Fruit fly (Drosophila melanogaster) whole organism, embryonic: Measurements from ENCODE around the gene drm.

Source experiments
- Abd-B ChIP-seq: fragments of 200-800 bp; sonication (Bioruptor generic); optimal IDR thresholded peaks from 2 replicates; lab custom pipeline; 2018; ENCODE audit warnings: missing biosample characterization, mild to moderate bottlenecking, missing genetic modification characterization, moderate library complexity
- Asciz ChIP-seq: fragments of 200-800 bp; sonication (Bioruptor generic); optimal IDR thresholded peaks from 2 replicates; lab custom pipeline; 2017; ENCODE audit warnings: missing biosample characterization, mild to moderate bottlenecking, missing genetic modification characterization, missing genetic modification reagents
- CG10959 ChIP-seq: fragments of 200-800 bp; sonication (Bioruptor generic); IDR thresholded peaks from 2 replicates; pipeline ENCODE4 v1.3.6; 2022; ENCODE audit warnings: missing biosample characterization, missing genetic modification characterization
- CG11085 ChIP-seq: fragments of 200-800 bp; sonication (Bioruptor generic); IDR thresholded peaks from 2 replicates; pipeline ENCODE4 v1.3.6; 2022; ENCODE audit warnings: missing biosample characterization, missing genetic modification characterization
- CG12299 ChIP-seq: fragments of 200-800 bp; sonication (Bioruptor generic); optimal IDR thresholded peaks from 2 replicates; lab custom pipeline; 2018; ENCODE audit warnings: missing biosample characterization, mild to moderate bottlenecking, missing genetic modification characterization
- CG12391 ChIP-seq: fragments of 200-800 bp; sonication (Bioruptor generic); optimal IDR thresholded peaks from 3 replicates; lab custom pipeline; 2018; ENCODE audit warnings: missing biosample characterization, mild to moderate bottlenecking, missing genetic modification characterization, moderate library complexity
- CG1647 ChIP-seq: fragments of 200-800 bp; sonication (Bioruptor generic); optimal IDR thresholded peaks from 3 replicates; lab custom pipeline; 2016; ENCODE audit warnings: missing biosample characterization, missing genetic modification characterization
- CG18764 ChIP-seq: fragments of 200-800 bp; sonication (Bioruptor generic); optimal IDR thresholded peaks from 3 replicates; lab custom pipeline; 2016; ENCODE audit warnings: missing biosample characterization, missing genetic modification characterization
- CG2120 ChIP-seq: fragments of 200-800 bp; sonication (Bioruptor generic); optimal IDR thresholded peaks from 3 replicates; lab custom pipeline; 2016; ENCODE audit warnings: missing biosample characterization, missing genetic modification characterization
- CG31365 ChIP-seq: fragments of 200-800 bp; sonication (Bioruptor generic); optimal IDR thresholded peaks from 2 replicates; lab custom pipeline; 2018; ENCODE audit warnings: missing biosample characterization, mild to moderate bottlenecking, missing genetic modification characterization
- CG34422 ChIP-seq: fragments of 200-800 bp; sonication (Bioruptor generic); IDR thresholded peaks from 3 replicates; pipeline ENCODE4 v1.3.6; 2022; ENCODE audit warnings: missing biosample characterization, missing genetic modification characterization
- CG4424 ChIP-seq: fragments of 200-800 bp; sonication (Bioruptor generic); optimal IDR thresholded peaks from 3 replicates; lab custom pipeline; 2016; ENCODE audit warnings: missing biosample characterization, missing genetic modification characterization
- CG4730 ChIP-seq: fragments of 200-800 bp; sonication (Bioruptor generic); IDR thresholded peaks from 2 replicates; pipeline ENCODE4 v1.3.6; 2022; ENCODE audit warnings: missing biosample characterization, missing genetic modification characterization
- CG5180 ChIP-seq: fragments of 200-800 bp; sonication (Bioruptor generic); optimal IDR thresholded peaks from 3 replicates; lab custom pipeline; 2017; ENCODE audit warnings: missing biosample characterization, missing genetic modification characterization, mild to moderate bottlenecking, moderate library complexity, missing genetic modification reagents
- CG6254 ChIP-seq: fragments of 200-800 bp; sonication (Bioruptor generic); optimal IDR thresholded peaks from 3 replicates; lab custom pipeline; 2017; ENCODE audit warnings: mild to moderate bottlenecking, missing biosample characterization, missing genetic modification reagents, missing genetic modification characterization
- CG6854 ChIP-seq: fragments of 200-800 bp; sonication (Bioruptor generic); optimal IDR thresholded peaks from 3 replicates; lab custom pipeline; 2017; ENCODE audit warnings: missing biosample characterization, mild to moderate bottlenecking, missing genetic modification characterization
- CG7271 ChIP-seq: fragments of 200-800 bp; sonication (Bioruptor generic); optimal IDR thresholded peaks from 2 replicates; lab custom pipeline; 2018; ENCODE audit warnings: missing biosample characterization, mild to moderate bottlenecking, missing genetic modification characterization, moderate library complexity
- CkIIα-i1 ChIP-seq: fragments of 200-800 bp; sonication (Bioruptor generic); IDR thresholded peaks from 2 replicates; pipeline ENCODE4 v1.3.6; 2022; ENCODE audit warnings: missing biosample characterization, missing genetic modification characterization
- Dip3 ChIP-seq: fragments of 200-800 bp; sonication (Bioruptor generic); optimal IDR thresholded peaks from 3 replicates; lab custom pipeline; 2016; ENCODE audit warnings: missing biosample characterization, missing genetic modification characterization
- Dll ChIP-seq: fragments of 200-800 bp; sonication (Bioruptor generic); IDR thresholded peaks from 4 replicates; pipeline ENCODE4 v1.3.6; 2022; ENCODE audit warnings: missing biosample characterization, missing genetic modification characterization; ENCODE audit not compliant: partially characterized antibody
- Doc3 ChIP-seq: fragments of 200-800 bp; sonication (Bioruptor generic); IDR thresholded peaks from 3 replicates; pipeline ENCODE4 v1.3.6; 2022; ENCODE audit warnings: missing biosample characterization, missing genetic modification characterization; ENCODE audit not compliant: partially characterized antibody
- HLHmδ ChIP-seq: fragments of 200-800 bp; sonication (Bioruptor generic); optimal IDR thresholded peaks from 2 replicates; lab custom pipeline; 2018; ENCODE audit warnings: missing biosample characterization, mild to moderate bottlenecking, missing genetic modification characterization, moderate library complexity
- Nf-YB ChIP-seq: fragments of 200-800 bp; sonication (Bioruptor generic); optimal IDR thresholded peaks from 3 replicates; lab custom pipeline; 2019; ENCODE audit warnings: missing biosample characterization, mild to moderate bottlenecking, missing genetic modification characterization, moderate library complexity
- Ravus ChIP-seq: fragments of 200-800 bp; sonication (Bioruptor generic); IDR thresholded peaks from 2 replicates; pipeline ENCODE4 v1.3.6; 2022; ENCODE audit warnings: missing biosample characterization, missing genetic modification characterization
- Xrp1 ChIP-seq: fragments of 200-800 bp; sonication (Bioruptor generic); IDR thresholded peaks from 2 replicates; pipeline ENCODE4 v1.3.6; 2022; ENCODE audit warnings: missing biosample characterization, missing genetic modification characterization
- abd-A ChIP-seq: fragments of 200-800 bp; sonication (Bioruptor generic); optimal IDR thresholded peaks from 3 replicates; lab custom pipeline; 2019; ENCODE audit warnings: missing biosample characterization, mild to moderate bottlenecking, missing genetic modification characterization, moderate library complexity
- ash1 ChIP-seq: fragments of 200-800 bp; sonication (Bioruptor generic); optimal IDR thresholded peaks from 2 replicates; lab custom pipeline; 2018; ENCODE audit warnings: missing biosample characterization, mild to moderate bottlenecking, missing genetic modification characterization
- bigmax ChIP-seq: fragments of 200-800 bp; sonication (Bioruptor generic); optimal IDR thresholded peaks from 2 replicates; lab custom pipeline; 2018; ENCODE audit warnings: missing biosample characterization, mild to moderate bottlenecking, missing genetic modification characterization
- dan ChIP-seq: fragments of 200-800 bp; sonication (Bioruptor generic); IDR thresholded peaks from 2 replicates; pipeline ENCODE4 v1.3.6; 2022; ENCODE audit warnings: missing biosample characterization, missing genetic modification characterization
- dmrt99B ChIP-seq: fragments of 200-800 bp; sonication (Bioruptor generic); optimal IDR thresholded peaks from 2 replicates; lab custom pipeline; 2018; ENCODE audit warnings: missing biosample characterization, mild to moderate bottlenecking, missing genetic modification characterization, moderate library complexity
- en ChIP-seq: fragments of 200-800 bp; sonication (Bioruptor generic); optimal IDR thresholded peaks from 2 replicates; lab custom pipeline; 2016; ENCODE audit warnings: missing biosample characterization, missing genetic modification characterization
- eyg ChIP-seq: fragments of 200-800 bp; sonication (Bioruptor generic); optimal IDR thresholded peaks from 3 replicates; lab custom pipeline; 2016; ENCODE audit warnings: missing biosample characterization, missing genetic modification characterization
- ftz-f1 ChIP-seq: fragments of 200-800 bp; sonication (Bioruptor generic); optimal IDR thresholded peaks from 2 replicates; lab custom pipeline; 2016; ENCODE audit warnings: missing biosample characterization, missing genetic modification characterization
- gce ChIP-seq: fragments of 200-800 bp; sonication (Bioruptor generic); IDR thresholded peaks from 3 replicates; pipeline ENCODE4 v1.3.6; 2022; ENCODE audit warnings: missing biosample characterization, missing genetic modification characterization
- grn ChIP-seq: fragments of 200-800 bp; sonication (Bioruptor generic); optimal IDR thresholded peaks from 3 replicates; lab custom pipeline; 2017; ENCODE audit warnings: missing biosample characterization, missing genetic modification characterization
- h ChIP-seq: fragments of >200 bp; optimal IDR thresholded peaks from 2 replicates; lab custom pipeline; 2017
- hkb ChIP-seq, 2 experiments: fragments of 200-800 bp in 1 of 2; fragments of >200 bp in 1 of 2; sonication (Bioruptor generic) in 1 of 2; IDR thresholded peaks in 1 of 2; optimal IDR thresholded peaks in 1 of 2; 2 replicates each; pipeline versions ENCODE4 v1.3.6 to Lab custom; 2017 to 2022; ENCODE audit warnings: missing biosample characterization in 1 of 2, missing genetic modification characterization in 1 of 2
- hth ChIP-seq: fragments of >200 bp; optimal IDR thresholded peaks from 2 replicates; lab custom pipeline; 2017; ENCODE audit warnings: inconsistent platforms
- knrl ChIP-seq: fragments of 200-800 bp; sonication (Bioruptor generic); IDR thresholded peaks from 3 replicates; pipeline ENCODE4 v1.3.6; 2022; ENCODE audit warnings: missing biosample characterization, missing genetic modification characterization; ENCODE audit not compliant: partially characterized antibody
- lbe ChIP-seq: fragments of 200-800 bp; sonication (Bioruptor generic); optimal IDR thresholded peaks from 2 replicates; lab custom pipeline; 2016; ENCODE audit warnings: missing biosample characterization, mild to moderate bottlenecking, missing genetic modification characterization
- lola ChIP-seq, 3 experiments: fragments of >200 bp in 2 of 3; fragments of 200-800 bp in 1 of 3; sonication (Bioruptor generic) in 1 of 3; optimal IDR thresholded peaks; 2 replicates each; lab custom pipeline; 2017 to 2019; ENCODE audit warnings: missing biosample characterization in 3 of 3, missing genetic modification characterization in 3 of 3, mild to moderate bottlenecking in 1 of 3, moderate library complexity in 1 of 3
- maf-S ChIP-seq: fragments of 200-800 bp; sonication (Bioruptor generic); optimal IDR thresholded peaks from 2 replicates; lab custom pipeline; 2016; ENCODE audit warnings: missing biosample characterization, missing genetic modification characterization
- mirr ChIP-seq: fragments of 200-800 bp; sonication (Bioruptor generic); optimal IDR thresholded peaks from 3 replicates; lab custom pipeline; 2018; ENCODE audit warnings: missing biosample characterization, mild to moderate bottlenecking, missing genetic modification characterization
- oc ChIP-seq: fragments of 200-800 bp; sonication (Bioruptor generic); optimal IDR thresholded peaks from 2 replicates; lab custom pipeline; 2018; ENCODE audit warnings: missing biosample characterization, mild to moderate bottlenecking, missing genetic modification characterization, moderate library complexity
- otp ChIP-seq: fragments of 200-800 bp; sonication (Bioruptor generic); IDR thresholded peaks from 3 replicates; pipeline ENCODE4, ENCODE4 v1.3.6; 2022; ENCODE audit warnings: missing biosample characterization, missing genetic modification characterization
- prd ChIP-seq, 3 experiments: fragments of >200 bp in 2 of 3; fragments of 200-800 bp in 1 of 3; sonication (Bioruptor generic) in 1 of 3; optimal IDR thresholded peaks in 2 of 3; IDR thresholded peaks in 1 of 3; 2 replicates in 2 of 3; 3 replicates in 1 of 3; pipeline versions ENCODE4 v1.3.6 to Lab custom; 2017 to 2022; ENCODE audit warnings: missing biosample characterization in 1 of 3, missing genetic modification characterization in 1 of 3
- slbo ChIP-seq: fragments of 200-800 bp; sonication (Bioruptor generic); IDR thresholded peaks from 2 replicates; pipeline ENCODE4 v1.3.6; 2022; ENCODE audit warnings: missing biosample characterization, missing genetic modification characterization
- sr ChIP-seq: fragments of 200-800 bp; sonication (Bioruptor generic); IDR thresholded peaks from 3 replicates; pipeline ENCODE4 v1.3.6; 2022; ENCODE audit warnings: missing biosample characterization, missing genetic modification characterization
- ssp ChIP-seq: fragments of 200-800 bp; sonication (Bioruptor generic); IDR thresholded peaks from 2 replicates; pipeline ENCODE4 v1.3.6; 2022; ENCODE audit warnings: missing biosample characterization, missing genetic modification characterization
- wor ChIP-seq: fragments of 200-800 bp; sonication (Bioruptor generic); IDR thresholded peaks from 2 replicates; pipeline ENCODE4 v1.3.6; 2022; ENCODE audit warnings: missing biosample characterization, missing genetic modification characterization

drm gene

dm6 chr2L:3532973-3533525, 6.0 kb upstream of the drm start (continued):
- TF ChIP-seq Dll (GFP tag; lab: Robert Waterston, UW) (no peak), maf-S (peak; percentile 52), Abd-B (GFP tag; lab: Kevin White, UChicago) (no peak), otp (GFP tag; lab: Robert Waterston, UW) (peak; percentile 81), CkIIα-i1 (GFP tag; lab: Robert Waterston, UW) (no peak), Dip3 (GFP tag; lab: Kevin White, UChicago) (no peak), bigmax (GFP tag; lab: Kevin White, UChicago) (no peak), h (no peak), CG5180 (GFP tag; lab: Kevin White, UChicago) (no peak), en (GFP tag; lab: Kevin White, UChicago) (peak; percentile 61), sr (GFP tag; lab: Robert Waterston, UW) (no peak), CG18764 (GFP tag; lab: Kevin White, UChicago) (no peak), ash1 (GFP tag; lab: Kevin White, UChicago) (no peak), slbo (no peak), CG34422 (GFP tag; lab: Robert Waterston, UW) (no peak), knrl (no peak), CG4424 (GFP tag; lab: Kevin White, UChicago) (peak; percentile 61), abd-A (tag; lab: Kevin White, UChicago) (no peak), oc (no peak), HLHmδ (no peak), Doc3 (GFP tag; lab: Robert Waterston, UW) (no peak), CG6854 (GFP tag; lab: Kevin White, UChicago) (no peak), mirr (GFP tag; lab: Kevin White, UChicago) (no peak), dan (GFP tag; lab: Robert Waterston, UW) (peak; percentile 71), CG4730 (GFP tag; lab: Robert Waterston, UW) (peak; percentile 37; the same call in 1 of the 2 replicates), lola (GFP tag; optimal IDR thresholded peaks at IDR 0.05; lab: Kevin White, UChicago) (peak in 1 of 3 experiments; percentile 73), CG12391 (tag; lab: Kevin White, UChicago) (peak; percentile 54), CG12299 (tag; lab: Kevin White, UChicago) (no peak), CG10959 (GFP tag; lab: Robert Waterston, UW) (peak; percentile 82), eyg (GFP tag; lab: Kevin White, UChicago) (no peak), grn (GFP tag; lab: Kevin White, UChicago) (peak; percentile 88), lbe (GFP tag; lab: Kevin White, UChicago) (no peak), CG7271 (tag; lab: Kevin White, UChicago) (peak; percentile 78), CG1647 (GFP tag; lab: Kevin White, UChicago) (peak; percentile 20), prd (optimal IDR thresholded peaks at IDR 0.05; lab: Kevin White, UChicago) (no peak), prd (GFP tag; IDR thresholded peaks at IDR 0.05; lab: Robert Waterston, UW) (peak; percentile 95), hkb (optimal IDR thresholded peaks at IDR 0.05; lab: Kevin White, UChicago) (no peak), hkb (GFP tag; IDR thresholded peaks at IDR 0.05; lab: Robert Waterston, UW) (0 out of 2 replicates have a peak, but pooled peaks have one; percentile 12), Xrp1 (peak; percentile 81), Asciz (GFP tag; lab: Kevin White, UChicago) (no peak), CG2120 (no peak), CG6254 (GFP tag; lab: Kevin White, UChicago) (peak; percentile 50), Ravus (GFP tag; lab: Robert Waterston, UW) (no peak), Nf-YB (GFP tag; lab: Kevin White, UChicago) (peak; percentile 17), dmrt99B (tag; lab: Kevin White, UChicago) (peak; percentile 15), ftz-f1 (GFP tag; lab: Kevin White, UChicago) (no peak), ssp (GFP tag; lab: Robert Waterston, UW) (peak; percentile 35; the same call in 1 of the 2 replicates), wor (no peak), CG11085 (GFP tag; lab: Robert Waterston, UW) (no peak), gce (GFP tag; lab: Robert Waterston, UW) (0 out of 3 replicates have a peak, but pooled peaks have one; percentile 32), CG31365 (tag; lab: Kevin White, UChicago) (no peak), hth (lab: Kevin White, UChicago) (no peak)
